Worm (Caenorhabditis elegans): ENCODE results near the gene F36A4.4.

ce11 chrIV:4269308-4269707 lies 1.9 kb downstream of the F36A4.4 start, which contains the start of gene F36A4.3:
- no peak for TF ChIP-seq nhr-76 (tag; optimal IDR thresholded peaks at IDR 0.05)
- TF ChIP-seq snpc-4 (tag; optimal IDR thresholded peaks at IDR 0.05) = no peak
- TF ChIP-seq nhr-11 (tag; optimal IDR thresholded peaks at IDR 0.05) = no peak
- TF ChIP-seq Y116A8C.19 (tag; optimal IDR thresholded peaks at IDR 0.05; ENCODE audit: borderline replicate concordance) = no peak

Data from whole organism, L1 larva.